Fruit fly (Drosophila melanogaster): Measurements from ENCODE around the gene CG5167.

DNA sequence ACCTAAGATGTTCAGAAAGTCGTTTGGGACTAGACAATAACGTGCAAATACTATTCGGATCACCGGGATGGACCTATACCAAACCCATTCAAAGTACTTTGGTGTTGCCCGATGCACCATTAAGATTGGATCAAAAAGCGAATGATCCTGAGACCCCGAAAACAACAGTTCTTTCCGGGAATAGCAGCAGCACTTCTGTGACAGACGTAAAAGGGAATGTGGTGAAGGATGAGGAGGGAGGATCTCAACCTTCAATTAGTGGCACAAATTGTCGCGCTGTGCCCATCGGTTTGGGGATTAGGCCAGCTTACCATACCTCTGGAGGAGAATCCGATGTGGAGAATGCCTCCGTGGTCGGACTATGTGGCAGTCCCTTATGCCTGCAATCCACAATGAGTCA, 42.0 kb downstream of the CG5167 start:
- no peak for TF ChIP-seq CG7045 (GFP tag; optimal IDR thresholded peaks at IDR 0.05)
- no peak for TF ChIP-seq Hr96 (GFP tag; optimal IDR thresholded peaks at IDR 0.05)
- TF ChIP-seq CG12768 (GFP tag; optimal IDR thresholded peaks at IDR 0.05): no peak
- TF ChIP-seq ovo (GFP tag; optimal IDR thresholded peaks at IDR 0.05): no peak
- no peak for TF ChIP-seq Crg-1 (GFP tag; optimal IDR thresholded peaks at IDR 0.05)
- no peak for TF ChIP-seq CG1620 (GFP tag; optimal IDR thresholded peaks at IDR 0.05)
- no peak for TF ChIP-seq bab1 (GFP tag; optimal IDR thresholded peaks at IDR 0.05)

All from whole organism, adult.